Worm (Caenorhabditis elegans) whole organism, L1 larva: ENCODE measurements around the gene orc-2.
A peak's percentile ranks its signal among the peaks of the same experiment; 100 is the strongest.

Experiments used
- C04F5.9 ChIP-seq: sonication (generic microtip); optimal IDR thresholded peaks from 2 replicates; lab custom pipeline; 2016; ENCODE audit warnings: missing genetic modification characterization, missing compliant biosample characterization
- C34B4.2 ChIP-seq: sonication (generic microtip); optimal IDR thresholded peaks from 2 replicates; lab custom pipeline; 2017; ENCODE audit warnings: mild to moderate bottlenecking, missing genetic modification characterization, missing compliant biosample characterization
- F16B12.6 ChIP-seq: fragments of 150-350 bp; optimal IDR thresholded peaks from 2 replicates; lab custom pipeline; 2014; ENCODE audit warnings: missing biosample characterization, missing genetic modification characterization
- alr-1 ChIP-seq: fragments of 200-800 bp; sonication (Bioruptor generic); optimal IDR thresholded peaks from 2 replicates; lab custom pipeline; 2018; ENCODE audit warnings: borderline replicate concordance, mild to moderate bottlenecking, missing genetic modification characterization, missing compliant biosample characterization
- aly-2 ChIP-seq: fragments of 150-350 bp; optimal IDR thresholded peaks from 2 replicates; lab custom pipeline; 2014; ENCODE audit warnings: missing biosample characterization, missing genetic modification characterization
- ama-1 ChIP-seq: fragments of 150-350 bp; optimal IDR thresholded peaks from 2 replicates; lab custom pipeline; 2014
- blmp-1 ChIP-seq: fragments of 150-350 bp; optimal IDR thresholded peaks from 2 replicates; lab custom pipeline; 2014; ENCODE audit warnings: missing biosample characterization, missing genetic modification characterization
- ces-1 ChIP-seq: fragments of 150-350 bp; optimal IDR thresholded peaks from 2 replicates; lab custom pipeline; 2014; ENCODE audit warnings: missing biosample characterization, missing genetic modification reagents, missing genetic modification characterization
- dpl-1 ChIP-seq, 3 experiments: fragments of 150-350 bp in 2 of 3; sonication (generic microtip) in 1 of 3; optimal IDR thresholded peaks; 2 replicates each; lab custom pipeline; 2014 to 2017; ENCODE audit warnings: missing biosample characterization in 3 of 3, missing genetic modification characterization in 3 of 3, missing genetic modification reagents in 3 of 3
- egl-27 ChIP-seq, 2 experiments: fragments of 150-350 bp in 1 of 2; sonication (generic microtip); optimal IDR thresholded peaks; 3 replicates each; lab custom pipeline; 2017 to 2018; ENCODE audit warnings: missing biosample characterization in 2 of 2, missing genetic modification characterization in 2 of 2, missing genetic modification reagents in 2 of 2
- fkh-8 ChIP-seq: sonication (generic microtip); optimal IDR thresholded peaks from 2 replicates; lab custom pipeline; 2016; ENCODE audit warnings: mild to moderate bottlenecking, missing genetic modification characterization, missing compliant biosample characterization
- fos-1 ChIP-seq: fragments of 150-350 bp; optimal IDR thresholded peaks from 2 replicates; lab custom pipeline; 2014; ENCODE audit warnings: missing biosample characterization, missing genetic modification characterization
- grh-1 ChIP-seq: fragments of 200-800 bp; sonication (Bioruptor generic); IDR thresholded peaks from 2 replicates; pipeline ENCODE4 v1.3.6; 2022; ENCODE audit warnings: missing genetic modification reagents, missing genetic modification characterization, missing compliant biosample characterization
- isw-1 ChIP-seq: fragments of 200-800 bp; sonication (Bioruptor generic); IDR thresholded peaks from 2 replicates; pipeline ENCODE4 v1.3.6; 2022; ENCODE audit warnings: missing genetic modification characterization, missing compliant biosample characterization
- jun-1 ChIP-seq: fragments of 150-350 bp; optimal IDR thresholded peaks from 2 replicates; lab custom pipeline; 2014; ENCODE audit warnings: missing biosample characterization, missing genetic modification reagents, missing genetic modification characterization
- lin-13 ChIP-seq: fragments of 150-350 bp; optimal IDR thresholded peaks from 2 replicates; lab custom pipeline; 2014; ENCODE audit warnings: missing biosample characterization, missing genetic modification reagents, missing genetic modification characterization
- lin-14 ChIP-seq: fragments of 200-800 bp; sonication (Bioruptor generic); optimal IDR thresholded peaks from 2 replicates; lab custom pipeline; 2018; ENCODE audit warnings: mild to moderate bottlenecking, missing genetic modification characterization, moderate library complexity, missing compliant biosample characterization
- lin-39 ChIP-seq: fragments of 150-350 bp; optimal IDR thresholded peaks from 2 replicates; lab custom pipeline; 2014; ENCODE audit warnings: missing biosample characterization, missing genetic modification reagents, missing genetic modification characterization
- lir-3 ChIP-seq: sonication (generic microtip); optimal IDR thresholded peaks from 2 replicates; lab custom pipeline; 2016; ENCODE audit warnings: mild to moderate bottlenecking, missing genetic modification characterization, moderate library complexity, missing compliant biosample characterization; ENCODE audit not compliant: poor library complexity
- lsy-2 ChIP-seq, 2 experiments: fragments of 150-350 bp; optimal IDR thresholded peaks; 2 replicates each; lab custom pipeline; 2014; ENCODE audit warnings: missing biosample characterization in 2 of 2, missing genetic modification characterization in 2 of 2
- mab-9 ChIP-seq: fragments of 200-800 bp; sonication (Bioruptor generic); IDR thresholded peaks from 2 replicates; pipeline ENCODE4 v1.3.6; 2022; ENCODE audit warnings: missing genetic modification reagents, missing genetic modification characterization, missing compliant biosample characterization
- mep-1 ChIP-seq: fragments of 150-350 bp; optimal IDR thresholded peaks from 2 replicates; lab custom pipeline; 2014; ENCODE audit warnings: missing biosample characterization, missing genetic modification characterization
- nhr-11 ChIP-seq: fragments of 150-350 bp; optimal IDR thresholded peaks from 2 replicates; lab custom pipeline; 2014; ENCODE audit warnings: missing biosample characterization, missing genetic modification characterization
- nhr-12 ChIP-seq: sonication (generic microtip); optimal IDR thresholded peaks from 2 replicates; lab custom pipeline; 2017; ENCODE audit warnings: missing biosample characterization, missing genetic modification characterization
- nhr-237 ChIP-seq: fragments of 150-350 bp; optimal IDR thresholded peaks from 2 replicates; lab custom pipeline; 2014; ENCODE audit warnings: missing biosample characterization, missing genetic modification characterization
- nhr-28 ChIP-seq: fragments of 150-350 bp; optimal IDR thresholded peaks from 2 replicates; lab custom pipeline; 2014; ENCODE audit warnings: missing biosample characterization, missing genetic modification characterization
- nhr-47 ChIP-seq: sonication (generic microtip); optimal IDR thresholded peaks from 2 replicates; lab custom pipeline; 2016; ENCODE audit warnings: mild to moderate bottlenecking, missing genetic modification characterization, moderate library complexity, missing compliant biosample characterization
- nhr-71 ChIP-seq: sonication (generic microtip); optimal IDR thresholded peaks from 2 replicates; lab custom pipeline; 2016; ENCODE audit warnings: mild to moderate bottlenecking, missing genetic modification characterization, moderate library complexity, missing compliant biosample characterization
- nhr-84 ChIP-seq: sonication (generic microtip); optimal IDR thresholded peaks from 2 replicates; lab custom pipeline; 2017; ENCODE audit warnings: missing biosample characterization, missing genetic modification characterization
- pag-3 ChIP-seq: sonication (generic microtip); optimal IDR thresholded peaks from 2 replicates; lab custom pipeline; 2017; ENCODE audit warnings: missing genetic modification characterization, mild to moderate bottlenecking, missing compliant biosample characterization, antibody characterized with exemption, borderline replicate concordance; ENCODE audit not compliant: insufficient read depth
- rnt-1 ChIP-seq: sonication (generic microtip); optimal IDR thresholded peaks from 2 replicates; lab custom pipeline; 2016; ENCODE audit warnings: mild to moderate bottlenecking, missing genetic modification characterization, moderate library complexity, missing compliant biosample characterization
- skn-1 ChIP-seq: fragments of 150-350 bp; optimal IDR thresholded peaks from 2 replicates; lab custom pipeline; 2014; ENCODE audit warnings: missing biosample characterization, missing genetic modification characterization
- snpc-4 ChIP-seq: fragments of 150-350 bp; optimal IDR thresholded peaks from 2 replicates; lab custom pipeline; 2014; ENCODE audit warnings: missing biosample characterization, missing genetic modification characterization
- sox-4 ChIP-seq: sonication (generic microtip); optimal IDR thresholded peaks from 2 replicates; lab custom pipeline; 2016; ENCODE audit warnings: missing genetic modification characterization, missing compliant biosample characterization
- tbx-2 ChIP-seq: sonication (generic microtip); optimal IDR thresholded peaks from 2 replicates; lab custom pipeline; 2016; ENCODE audit warnings: missing genetic modification characterization, missing compliant biosample characterization
- unc-130 ChIP-seq: fragments of 150-350 bp; optimal IDR thresholded peaks from 2 replicates; lab custom pipeline; 2017; ENCODE audit warnings: missing biosample characterization, missing genetic modification characterization, inconsistent platforms
- unc-30 ChIP-seq: sonication (generic microtip); optimal IDR thresholded peaks from 2 replicates; lab custom pipeline; 2017; ENCODE audit warnings: missing biosample characterization, missing genetic modification characterization
- unc-86 ChIP-seq: sonication (generic microtip); optimal IDR thresholded peaks from 2 replicates; lab custom pipeline; 2016; ENCODE audit warnings: missing genetic modification characterization, missing compliant biosample characterization
- vab-15 ChIP-seq: sonication (generic microtip); optimal IDR thresholded peaks from 2 replicates; lab custom pipeline; 2017; ENCODE audit warnings: missing genotype, mild to moderate bottlenecking, missing genetic modification characterization, missing compliant biosample characterization
- xbp-1 ChIP-seq: sonication (generic microtip); optimal IDR thresholded peaks from 2 replicates; lab custom pipeline; 2016; ENCODE audit warnings: missing genetic modification characterization, missing compliant biosample characterization
- ztf-11 ChIP-seq, 2 experiments: sonication (generic microtip); optimal IDR thresholded peaks; 2 replicates each; lab custom pipeline; 2016 to 2017; ENCODE audit warnings: missing genetic modification characterization in 2 of 2, missing biosample characterization in 1 of 2, missing compliant biosample characterization in 1 of 2
- ztf-4 ChIP-seq: fragments of 150-350 bp; optimal IDR thresholded peaks from 2 replicates; lab custom pipeline; 2014; ENCODE audit warnings: missing biosample characterization, missing genetic modification characterization

Gene orc-2

ce11 chrII:10824046-10824445 lies 49.7 kb upstream of the orc-2 start, which contains the start of the genes R06F6.12 and mix-1 (continued):
- TF ChIP-seq C34B4.2 (tag; lab: Kevin White, UChicago), result no peak
- peak; percentile 74 for TF ChIP-seq unc-130 (tag; lab: Kevin White, UChicago)
- TF ChIP-seq nhr-12 (tag; lab: Kevin White, UChicago), result no peak
- peak; percentile 84 to 89 (median 89) for TF ChIP-seq dpl-1 (GFP tag; optimal IDR thresholded peaks at IDR 0.05; lab: Kevin White, UChicago)
- peak; percentile 0 for TF ChIP-seq fos-1
- TF ChIP-seq skn-1 (tag; lab: Kevin White, UChicago), result peak; percentile 25
- TF ChIP-seq fkh-8 (tag; lab: Kevin White, UChicago), result no peak
- peak; percentile 86 for TF ChIP-seq mep-1
- peak; percentile 78 for TF ChIP-seq C04F5.9
- TF ChIP-seq snpc-4 (tag; lab: Kevin White, UChicago), result peak; percentile 35
- peak; percentile 47 for TF ChIP-seq xbp-1
- no peak for TF ChIP-seq unc-30
- no peak for TF ChIP-seq pag-3 (tag; lab: Kevin White, UChicago)
- TF ChIP-seq tbx-2 (tag; lab: Kevin White, UChicago), result peak; percentile 44
- TF ChIP-seq nhr-28 (tag; lab: Kevin White, UChicago), result no peak
- no peak for TF ChIP-seq vab-15
- no peak for TF ChIP-seq nhr-237
- no peak for TF ChIP-seq mab-9 (GFP tag; lab: Robert Waterston, UW)
- TF ChIP-seq ama-1, result no peak
- TF ChIP-seq sox-4, result no peak
- no peak for TF ChIP-seq nhr-84 (tag; lab: Kevin White, UChicago)
- TF ChIP-seq nhr-11, result no peak
- peak; percentile 49 for TF ChIP-seq lin-13 (GFP tag; lab: Kevin White, UChicago)
- TF ChIP-seq grh-1 (GFP tag; lab: Robert Waterston, UW), result no peak
- peak; percentile 80 for TF ChIP-seq rnt-1
- TF ChIP-seq lin-39, result no peak
- TF ChIP-seq blmp-1 (tag; lab: Kevin White, UChicago), result peak; percentile 53
- peak; percentile 79 to 82 for TF ChIP-seq lsy-2 (tag; optimal IDR thresholded peaks at IDR 0.05; lab: Kevin White, UChicago)
- TF ChIP-seq jun-1, result no peak
- TF ChIP-seq F16B12.6 (tag; lab: Kevin White, UChicago), result peak; percentile 98
- no peak for TF ChIP-seq alr-1 (tag; lab: Kevin White, UChicago)
- peak; percentile 36 for TF ChIP-seq aly-2
- TF ChIP-seq nhr-71 (tag; lab: Kevin White, UChicago), result peak; percentile 73
- TF ChIP-seq ztf-11 (tag; optimal IDR thresholded peaks at IDR 0.05; lab: Kevin White, UChicago), result no peak

- no peak for TF ChIP-seq alr-1 (tag; lab: Kevin White, UChicago)
- no peak for TF ChIP-seq skn-1 (tag; lab: Kevin White, UChicago)
- TF ChIP-seq C34B4.2 (tag; lab: Kevin White, UChicago), result no peak
- TF ChIP-seq nhr-71 (tag; lab: Kevin White, UChicago), result peak; percentile 14
- peak; percentile 47 for TF ChIP-seq lin-14 (GFP tag; lab: Kevin White, UChicago)
- TF ChIP-seq tbx-2 (tag; lab: Kevin White, UChicago), result no peak
- peak; percentile 28 for TF ChIP-seq nhr-47 (tag; lab: Kevin White, UChicago)
- TF ChIP-seq unc-86 (tag; lab: Kevin White, UChicago), result peak; percentile 41
- TF ChIP-seq ztf-4, result no peak
- TF ChIP-seq egl-27 (tag; optimal IDR thresholded peaks at IDR 0.05; lab: Kevin White, UChicago), result no peak
- TF ChIP-seq isw-1, result no peak
- no peak for TF ChIP-seq pag-3 (tag; lab: Kevin White, UChicago)
- no peak for TF ChIP-seq ces-1 (GFP tag; lab: Kevin White, UChicago)
- no peak for TF ChIP-seq mep-1
- no peak for TF ChIP-seq lir-3 (tag; lab: Kevin White, UChicago)
- no peak for TF ChIP-seq xbp-1
- no peak for TF ChIP-seq unc-130 (tag; lab: Kevin White, UChicago)
- TF ChIP-seq snpc-4 (tag; lab: Kevin White, UChicago), result no peak
These were observed 44.6 kb upstream of the orc-2 start, which contains the start of gene VM106R.1 for ce11 chrII:10829081-10829480. VM106R.1 (minus strand) TSS chrII:10829181.
